Worm (Caenorhabditis elegans) whole organism, mixed stage, embryonic: Measurements from ENCODE around the gene fbxa-15.

Experiments
- M03D4.4 ChIP-seq: sonication (generic microtip); optimal IDR thresholded peaks from 2 replicates; lab custom pipeline; 2017; ENCODE audit warnings: mild to moderate bottlenecking, missing genetic modification characterization, missing compliant biosample characterization
- bed-3 ChIP-seq: fragments of 200-800 bp; sonication (Bioruptor generic); optimal IDR thresholded peaks from 3 replicates; lab custom pipeline; 2018; ENCODE audit warnings: mild to moderate bottlenecking, missing genetic modification characterization, moderate library complexity, missing compliant biosample characterization
- blmp-1 ChIP-seq: fragments of 150-350 bp; optimal IDR thresholded peaks from 2 replicates; lab custom pipeline; 2014; ENCODE audit warnings: missing biosample characterization, missing genetic modification characterization
- ceh-39 ChIP-seq: fragments of 150-350 bp; optimal IDR thresholded peaks from 2 replicates; lab custom pipeline; 2014; ENCODE audit warnings: missing biosample characterization, missing genetic modification characterization
- ceh-43 ChIP-seq: fragments of 200-800 bp; sonication (Bioruptor generic); optimal IDR thresholded peaks from 2 replicates; lab custom pipeline; 2018; ENCODE audit warnings: mild to moderate bottlenecking, missing genetic modification characterization, moderate library complexity, missing compliant biosample characterization
- ces-1 ChIP-seq: fragments of 150-350 bp; optimal IDR thresholded peaks from 2 replicates; lab custom pipeline; 2014; ENCODE audit warnings: missing biosample characterization, missing genetic modification reagents, missing genetic modification characterization
- cnd-1 ChIP-seq: fragments of 200-800 bp; sonication (Bioruptor generic); optimal IDR thresholded peaks from 2 replicates; lab custom pipeline; 2018; ENCODE audit warnings: mild to moderate bottlenecking, missing genetic modification characterization, missing compliant biosample characterization
- drap-1 ChIP-seq: fragments of 200-800 bp; sonication (Bioruptor generic); optimal IDR thresholded peaks from 3 replicates; lab custom pipeline; 2018; ENCODE audit warnings: mild to moderate bottlenecking, missing genetic modification characterization, missing compliant biosample characterization
- elt-1 ChIP-seq: sonication (generic microtip); optimal IDR thresholded peaks from 2 replicates; lab custom pipeline; 2017; ENCODE audit warnings: missing genetic modification characterization, mild to moderate bottlenecking, missing compliant biosample characterization, antibody characterized with exemption, moderate library complexity, borderline replicate concordance; ENCODE audit not compliant: insufficient read depth
- elt-3 ChIP-seq: fragments of 150-350 bp; optimal IDR thresholded peaks from 2 replicates; lab custom pipeline; 2014; ENCODE audit warnings: missing biosample characterization, missing genetic modification characterization
- flh-1 ChIP-seq: fragments of 200-800 bp; sonication (Bioruptor generic); optimal IDR thresholded peaks from 2 replicates; lab custom pipeline; 2018; ENCODE audit warnings: mild to moderate bottlenecking, missing genetic modification characterization, moderate library complexity, missing compliant biosample characterization
- hlh-1 ChIP-seq: fragments of 150-350 bp; optimal IDR thresholded peaks from 2 replicates; lab custom pipeline; 2014; ENCODE audit warnings: missing biosample characterization, missing genetic modification reagents, missing genetic modification characterization
- lin-13 ChIP-seq: fragments of 150-350 bp; optimal IDR thresholded peaks from 2 replicates; lab custom pipeline; 2014; ENCODE audit warnings: missing biosample characterization, missing genetic modification characterization
- lin-32 ChIP-seq: fragments of 200-800 bp; sonication (Bioruptor generic); optimal IDR thresholded peaks from 2 replicates; lab custom pipeline; 2018; ENCODE audit warnings: mild to moderate bottlenecking, missing genetic modification characterization, missing compliant biosample characterization
- lsy-2 ChIP-seq: fragments of 150-350 bp; optimal IDR thresholded peaks from 2 replicates; lab custom pipeline; 2014; ENCODE audit warnings: missing biosample characterization, missing genetic modification characterization
- mab-5 ChIP-seq: fragments of 150-350 bp; optimal IDR thresholded peaks from 2 replicates; lab custom pipeline; 2014; ENCODE audit warnings: missing biosample characterization, missing genetic modification characterization
- mep-1 ChIP-seq: fragments of 150-350 bp; optimal IDR thresholded peaks from 2 replicates; lab custom pipeline; 2017; ENCODE audit warnings: missing biosample characterization, missing genetic modification reagents, missing genetic modification characterization, inconsistent platforms
- mls-2 ChIP-seq: sonication (generic microtip); optimal IDR thresholded peaks from 2 replicates; lab custom pipeline; 2016; ENCODE audit warnings: mild to moderate bottlenecking, missing genetic modification characterization, moderate library complexity, missing compliant biosample characterization
- nhr-12 ChIP-seq: fragments of 150-350 bp; optimal IDR thresholded peaks from 2 replicates; lab custom pipeline; 2014; ENCODE audit warnings: missing biosample characterization, missing genetic modification characterization
- nhr-2 ChIP-seq: fragments of 150-350 bp; optimal IDR thresholded peaks from 2 replicates; lab custom pipeline; 2014; ENCODE audit warnings: missing biosample characterization, missing genetic modification characterization
- nhr-237 ChIP-seq: fragments of 150-350 bp; optimal IDR thresholded peaks from 2 replicates; lab custom pipeline; 2014; ENCODE audit warnings: missing biosample characterization, missing genetic modification characterization
- nhr-28 ChIP-seq: fragments of 150-350 bp; optimal IDR thresholded peaks from 2 replicates; lab custom pipeline; 2014; ENCODE audit warnings: missing biosample characterization, missing genetic modification characterization
- nhr-76 ChIP-seq: sonication (generic microtip); optimal IDR thresholded peaks from 2 replicates; lab custom pipeline; 2017; ENCODE audit warnings: missing biosample characterization, missing genetic modification characterization
- pha-4 ChIP-seq: fragments of 150-350 bp; optimal IDR thresholded peaks from 2 replicates; lab custom pipeline; 2018; ENCODE audit warnings: missing biosample characterization, missing genetic modification reagents, missing genetic modification characterization
- sem-2 ChIP-seq: fragments of 200-800 bp; sonication (Bioruptor generic); optimal IDR thresholded peaks from 2 replicates; lab custom pipeline; 2018; ENCODE audit warnings: mild to moderate bottlenecking, missing genetic modification characterization, missing compliant biosample characterization
- snpc-4 ChIP-seq: fragments of 150-350 bp; optimal IDR thresholded peaks from 2 replicates; lab custom pipeline; 2014; ENCODE audit warnings: missing biosample characterization, missing genetic modification characterization
- sptf-1 ChIP-seq: sonication (generic microtip); optimal IDR thresholded peaks from 2 replicates; lab custom pipeline; 2017; ENCODE audit warnings: mild to moderate bottlenecking, missing genetic modification characterization, moderate library complexity, missing compliant biosample characterization
- tbx-8 ChIP-seq: fragments of 200-800 bp; sonication (Bioruptor generic); optimal IDR thresholded peaks from 2 replicates; lab custom pipeline; 2018; ENCODE audit warnings: mild to moderate bottlenecking, missing genetic modification characterization, moderate library complexity, missing compliant biosample characterization
- unc-120 ChIP-seq: sonication (generic microtip); optimal IDR thresholded peaks from 2 replicates; lab custom pipeline; 2017; ENCODE audit warnings: missing genetic modification characterization, missing compliant biosample characterization; ENCODE audit not compliant: poor library complexity, severe bottlenecking
- unc-39 ChIP-seq: fragments of 150-350 bp; optimal IDR thresholded peaks from 2 replicates; lab custom pipeline; 2014; ENCODE audit warnings: missing biosample characterization, missing genetic modification characterization
- unc-62 ChIP-seq: fragments of 150-350 bp; optimal IDR thresholded peaks from 2 replicates; lab custom pipeline; 2014; ENCODE audit warnings: missing biosample characterization, missing genetic modification reagents, missing genetic modification characterization
- zip-8 ChIP-seq: fragments of 150-350 bp; optimal IDR thresholded peaks from 2 replicates; lab custom pipeline; 2014; ENCODE audit warnings: missing biosample characterization, missing genetic modification characterization
- ztf-11 ChIP-seq: fragments of 150-350 bp; optimal IDR thresholded peaks from 2 replicates; lab custom pipeline; 2014; ENCODE audit warnings: missing biosample characterization, missing genetic modification characterization

Gene fbxa-15

DNA sequence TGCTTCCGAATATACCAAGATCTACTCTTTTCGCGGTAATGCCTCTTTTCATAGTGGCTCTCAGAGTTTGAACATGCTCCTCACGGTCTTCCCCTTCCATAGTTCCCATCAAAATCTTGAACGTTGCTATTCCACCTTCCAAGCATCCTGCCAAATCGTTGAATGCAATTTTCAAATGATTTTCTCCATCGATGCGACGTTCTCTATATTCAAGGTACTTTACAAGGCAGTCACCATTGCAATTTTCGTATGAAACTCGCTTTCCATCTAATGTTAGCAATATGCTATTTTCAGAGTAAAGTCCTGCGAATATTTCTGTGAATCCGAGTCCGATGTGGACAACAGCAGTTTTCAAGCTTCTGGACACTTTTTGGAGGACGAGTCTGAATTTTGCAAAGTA lies 7.2 kb downstream of the fbxa-15 start:
- TF ChIP-seq ztf-11 (tag; lab: Kevin White, UChicago) (no peak), snpc-4 (tag; lab: Kevin White, UChicago) (no peak), ceh-39 (tag; lab: Kevin White, UChicago) (no peak), elt-3 (no peak), mls-2 (tag; lab: Kevin White, UChicago) (no peak), lin-32 (GFP tag; lab: Kevin White, UChicago) (no peak), hlh-1 (no peak), unc-62 (GFP tag; lab: Kevin White, UChicago) (no peak), tbx-8 (GFP tag; lab: Kevin White, UChicago) (no peak), blmp-1 (tag; lab: Kevin White, UChicago) (no peak), sptf-1 (tag; lab: Kevin White, UChicago) (no peak)

- TF ChIP-seq drap-1 (GFP tag; lab: Kevin White, UChicago): no peak
- TF ChIP-seq unc-62 (GFP tag; lab: Kevin White, UChicago): no peak
- no peak for TF ChIP-seq ztf-11 (tag; lab: Kevin White, UChicago)
- TF ChIP-seq flh-1: no peak
- TF ChIP-seq nhr-28 (tag; lab: Kevin White, UChicago): no peak
- TF ChIP-seq unc-120 (tag; lab: Kevin White, UChicago): no peak
- TF ChIP-seq blmp-1 (tag; lab: Kevin White, UChicago): no peak
- TF ChIP-seq M03D4.4 (tag; lab: Kevin White, UChicago): no peak
- TF ChIP-seq pha-4 (tag; lab: Kevin White, UChicago): no peak
- no peak for TF ChIP-seq unc-39 (tag; lab: Kevin White, UChicago)
- TF ChIP-seq zip-8: no peak
- TF ChIP-seq mls-2 (tag; lab: Kevin White, UChicago): no peak
Measured at ce11 chrIII:1311367-1311766, 10.1 kb downstream of the fbxa-15 start.

DNA sequence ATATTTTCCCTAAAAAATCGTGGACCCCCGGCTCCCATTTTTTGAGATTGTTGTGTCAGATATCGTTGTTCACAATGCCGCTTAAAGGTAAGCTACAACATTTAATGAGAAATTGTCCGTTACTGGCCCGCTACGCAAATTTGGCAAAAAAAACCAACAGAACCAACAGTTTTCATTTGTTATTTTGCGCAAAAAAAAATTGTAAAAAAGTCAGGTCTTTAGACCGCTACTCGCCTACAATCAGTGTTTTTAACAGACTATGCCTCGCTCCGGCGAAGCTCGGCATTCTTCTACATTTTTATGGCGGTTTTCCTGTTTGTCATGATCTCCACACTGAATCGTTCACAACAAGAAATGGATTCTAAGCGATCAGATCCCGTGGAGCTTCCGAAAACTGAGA lies 12.6 kb downstream of the fbxa-15 start, which contains the start of gene Y82E9BL.12:
Gene Y82E9BL.12 (plus strand): TSS at position 301 of the 400 bp plus-strand sequence.
- TF ChIP-seq pha-4 (tag; lab: Kevin White, UChicago) (no peak), nhr-237 (no peak), unc-62 (GFP tag; lab: Kevin White, UChicago) (no peak), elt-3 (no peak), nhr-12 (tag; lab: Kevin White, UChicago) (no peak), nhr-28 (tag; lab: Kevin White, UChicago) (no peak), zip-8 (no peak), blmp-1 (tag; lab: Kevin White, UChicago) (no peak), bed-3 (GFP tag; lab: Kevin White, UChicago) (no peak), nhr-76 (no peak), tbx-8 (GFP tag; lab: Kevin White, UChicago) (no peak), ceh-43 (no peak), M03D4.4 (tag; lab: Kevin White, UChicago) (no peak), lin-32 (GFP tag; lab: Kevin White, UChicago) (no peak), cnd-1 (tag; lab: Kevin White, UChicago) (no peak)

- TF ChIP-seq ceh-43 (no peak), mab-5 (tag; lab: Kevin White, UChicago) (no peak), lin-13 (tag; lab: Kevin White, UChicago) (no peak), M03D4.4 (tag; lab: Kevin White, UChicago) (no peak), drap-1 (GFP tag; lab: Kevin White, UChicago) (no peak), bed-3 (GFP tag; lab: Kevin White, UChicago) (no peak), nhr-237 (no peak), nhr-76 (no peak), mep-1 (tag; lab: Kevin White, UChicago) (no peak), nhr-2 (tag; lab: Kevin White, UChicago) (no peak), sptf-1 (tag; lab: Kevin White, UChicago) (no peak), pha-4 (tag; lab: Kevin White, UChicago) (no peak), lsy-2 (tag; lab: Kevin White, UChicago) (no peak), ces-1 (no peak), blmp-1 (tag; lab: Kevin White, UChicago) (no peak), lin-32 (GFP tag; lab: Kevin White, UChicago) (no peak), elt-3 (no peak)
Measured at ce11 chrIII:1308209-1308608, 13.3 kb downstream of the fbxa-15 start, which contains the start of gene fbxa-79. TSS of gene fbxa-79 (minus strand) at chrIII:1308294.

- no peak for TF ChIP-seq lin-13 (tag; lab: Kevin White, UChicago)
- no peak for TF ChIP-seq nhr-28 (tag; lab: Kevin White, UChicago)
- TF ChIP-seq sem-2 (GFP tag; lab: Kevin White, UChicago): no peak
- TF ChIP-seq M03D4.4 (tag; lab: Kevin White, UChicago): no peak
- TF ChIP-seq elt-1: no peak
- no peak for TF ChIP-seq sptf-1 (tag; lab: Kevin White, UChicago)
Measured at ce11 chrIII:1307333-1307732, 14.1 kb downstream of the fbxa-15 start.
